Fruit fly (Drosophila melanogaster) Kc167 (cell line): ENCODE results near the gene GstT4.

ENCODE experiments used
- Myc ChIP-seq: fragments of >200 bp; optimal IDR thresholded peaks from 2 replicates; lab custom pipeline; 2017; ENCODE audit warnings: missing external identifiers
- Sin3A ChIP-seq: fragments of >200 bp; optimal IDR thresholded peaks from 2 replicates; lab custom pipeline; 2018; ENCODE audit warnings: missing external identifiers
- h ChIP-seq: fragments of >200 bp; optimal IDR thresholded peaks from 3 replicates; lab custom pipeline; 2018; ENCODE audit warnings: missing external identifiers
- insv ChIP-seq: fragments of >200 bp; optimal IDR thresholded peaks from 3 replicates; lab custom pipeline; 2018; ENCODE audit warnings: missing external identifiers
- psq ChIP-seq: fragments of >200 bp; optimal IDR thresholded peaks from 2 replicates; lab custom pipeline; 2017; ENCODE audit warnings: missing external identifiers
- ttk ChIP-seq: sonication (Bioruptor generic); optimal IDR thresholded peaks from 2 replicates; lab custom pipeline; 2017; ENCODE audit warnings: missing external identifiers

DNA sequence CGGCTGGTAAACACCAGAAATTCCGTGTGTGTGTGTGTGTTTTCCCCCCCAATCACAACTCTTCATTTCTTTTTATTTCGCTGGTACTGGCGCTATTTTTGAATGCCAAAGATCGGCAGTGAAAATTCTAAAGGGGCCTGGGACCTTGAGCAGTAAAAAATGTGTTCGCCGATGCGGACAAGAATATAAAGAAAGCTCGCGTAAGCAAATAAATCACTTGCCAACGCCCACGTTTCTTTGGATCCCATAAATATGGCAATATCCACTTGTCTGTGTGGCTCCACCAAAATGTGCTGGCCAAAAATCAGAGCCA is 12.6 kb upstream of the GstT4 start:
- TF ChIP-seq insv (lab: Kevin White, UChicago) (no peak), Sin3A (lab: Kevin White, UChicago) (no peak), psq (no peak), Myc (lab: Kevin White, UChicago) (no peak), h (lab: Kevin White, UChicago) (no peak), ttk (no peak)
